Worm (Caenorhabditis elegans) whole organism, mixed stage, embryonic: Measurements from ENCODE around the gene clec-28.

Experiments
- M03D4.4 ChIP-seq: sonication (generic microtip); optimal IDR thresholded peaks from 2 replicates; lab custom pipeline; 2017; ENCODE audit warnings: mild to moderate bottlenecking, missing genetic modification characterization, missing compliant biosample characterization
- blmp-1 ChIP-seq: fragments of 150-350 bp; optimal IDR thresholded peaks from 2 replicates; lab custom pipeline; 2014; ENCODE audit warnings: missing biosample characterization, missing genetic modification characterization
- ceh-83 ChIP-seq: fragments of 200-800 bp; sonication (Bioruptor generic); optimal IDR thresholded peaks from 2 replicates; lab custom pipeline; 2018; ENCODE audit warnings: mild to moderate bottlenecking, missing genetic modification characterization, missing compliant biosample characterization
- lsy-2 ChIP-seq: fragments of 150-350 bp; optimal IDR thresholded peaks from 2 replicates; lab custom pipeline; 2014; ENCODE audit warnings: missing biosample characterization, missing genetic modification characterization
- mab-5 ChIP-seq: fragments of 150-350 bp; optimal IDR thresholded peaks from 2 replicates; lab custom pipeline; 2014; ENCODE audit warnings: missing biosample characterization, missing genetic modification characterization
- mep-1 ChIP-seq: fragments of 150-350 bp; optimal IDR thresholded peaks from 2 replicates; lab custom pipeline; 2017; ENCODE audit warnings: missing biosample characterization, missing genetic modification reagents, missing genetic modification characterization, inconsistent platforms
- nhr-237 ChIP-seq: fragments of 150-350 bp; optimal IDR thresholded peaks from 2 replicates; lab custom pipeline; 2014; ENCODE audit warnings: missing biosample characterization, missing genetic modification characterization
- pha-4 ChIP-seq: fragments of 150-350 bp; optimal IDR thresholded peaks from 2 replicates; lab custom pipeline; 2018; ENCODE audit warnings: missing biosample characterization, missing genetic modification reagents, missing genetic modification characterization
- tbx-8 ChIP-seq: fragments of 200-800 bp; sonication (Bioruptor generic); optimal IDR thresholded peaks from 2 replicates; lab custom pipeline; 2018; ENCODE audit warnings: mild to moderate bottlenecking, missing genetic modification characterization, moderate library complexity, missing compliant biosample characterization
- unc-39 ChIP-seq: fragments of 150-350 bp; optimal IDR thresholded peaks from 2 replicates; lab custom pipeline; 2014; ENCODE audit warnings: missing biosample characterization, missing genetic modification characterization
- unc-62 ChIP-seq: fragments of 150-350 bp; optimal IDR thresholded peaks from 2 replicates; lab custom pipeline; 2014; ENCODE audit warnings: missing biosample characterization, missing genetic modification reagents, missing genetic modification characterization

DNA sequence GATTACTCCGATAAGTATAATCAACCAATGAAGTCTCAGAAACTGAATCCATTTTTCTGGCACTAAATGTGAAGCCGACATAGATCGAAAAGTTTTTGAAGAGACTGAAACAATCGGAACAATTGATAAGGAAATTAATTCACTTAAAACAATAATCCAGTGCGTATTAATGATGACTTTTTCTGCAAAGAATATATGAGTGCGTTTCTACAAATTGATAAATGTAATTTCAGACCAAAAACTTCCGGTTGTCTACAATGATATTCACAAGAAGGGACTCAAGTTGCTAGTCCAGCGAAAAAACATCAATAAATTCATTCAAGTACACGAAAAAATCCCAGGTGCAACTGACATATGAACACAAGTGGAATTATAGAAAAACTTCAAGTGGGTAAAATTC, 4.2 kb downstream of the clec-28 start, which contains the start of gene clec-33:
- TF ChIP-seq M03D4.4 (tag; lab: Kevin White, UChicago), result no peak
- TF ChIP-seq unc-62, result no peak
- no peak for TF ChIP-seq nhr-237 (tag; lab: Kevin White, UChicago)
- no peak for TF ChIP-seq blmp-1 (tag; lab: Kevin White, UChicago)
- TF ChIP-seq lsy-2 (tag; lab: Kevin White, UChicago), result no peak
- no peak for TF ChIP-seq pha-4 (tag; lab: Kevin White, UChicago)
- no peak for TF ChIP-seq mep-1 (tag; lab: Kevin White, UChicago)
- no peak for TF ChIP-seq mab-5 (tag; lab: Kevin White, UChicago)
- TF ChIP-seq ceh-83, result no peak
- no peak for TF ChIP-seq tbx-8 (GFP tag; lab: Kevin White, UChicago)
- TF ChIP-seq unc-39 (tag; lab: Kevin White, UChicago), result no peak
